Worm (Caenorhabditis elegans) whole organism, L2 larva: ENCODE data around the gene C38D4.7.

ENCODE experiments used
- F13H6.1 ChIP-seq: sonication (generic microtip); optimal IDR thresholded peaks from 2 replicates; lab custom pipeline; 2016; ENCODE audit warnings: missing genetic modification characterization, missing compliant biosample characterization
- Y55F3AM.14 ChIP-seq: fragments of 200-800 bp; sonication (Bioruptor generic); optimal IDR thresholded peaks from 2 replicates; lab custom pipeline; 2018; ENCODE audit warnings: mild to moderate bottlenecking, missing genetic modification characterization, missing compliant biosample characterization
- alr-1 ChIP-seq: fragments of 150-350 bp; optimal IDR thresholded peaks from 2 replicates; lab custom pipeline; 2014; ENCODE audit warnings: missing biosample characterization, missing genetic modification characterization
- ama-1 ChIP-seq: fragments of 150-350 bp; optimal IDR thresholded peaks from 2 replicates; lab custom pipeline; 2018; ENCODE audit warnings: inconsistent platforms
- blmp-1 ChIP-seq: sonication (generic microtip); optimal IDR thresholded peaks from 2 replicates; lab custom pipeline; 2017; ENCODE audit warnings: missing genetic modification characterization, mild to moderate bottlenecking, missing compliant biosample characterization, antibody characterized with exemption, moderate library complexity; ENCODE audit not compliant: insufficient read depth
- crh-2 ChIP-seq: sonication (generic microtip); optimal IDR thresholded peaks from 2 replicates; lab custom pipeline; 2017; ENCODE audit warnings: missing biosample characterization, missing genetic modification characterization
- dmd-4 ChIP-seq: sonication (generic microtip); optimal IDR thresholded peaks from 2 replicates; lab custom pipeline; 2017; ENCODE audit warnings: missing biosample characterization, missing genetic modification characterization
- egl-27 ChIP-seq: sonication (generic microtip); optimal IDR thresholded peaks from 3 replicates; lab custom pipeline; 2017; ENCODE audit warnings: missing biosample characterization, missing genetic modification reagents, missing genetic modification characterization
- elt-1 ChIP-seq: fragments of 150-350 bp; optimal IDR thresholded peaks from 2 replicates; lab custom pipeline; 2014; ENCODE audit warnings: missing biosample characterization, missing genetic modification characterization
- fos-1 ChIP-seq: fragments of 150-350 bp; optimal IDR thresholded peaks from 2 replicates; lab custom pipeline; 2014; ENCODE audit warnings: missing biosample characterization, missing genetic modification characterization
- gmeb-1 ChIP-seq: fragments of 150-350 bp; optimal IDR thresholded peaks from 2 replicates; lab custom pipeline; 2014; ENCODE audit warnings: missing biosample characterization, missing genetic modification characterization
- lin-13 ChIP-seq: fragments of 150-350 bp; optimal IDR thresholded peaks from 2 replicates; lab custom pipeline; 2014; ENCODE audit warnings: missing biosample characterization, missing genetic modification reagents, missing genetic modification characterization
- lin-39 ChIP-seq: fragments of 150-350 bp; optimal IDR thresholded peaks from 2 replicates; lab custom pipeline; 2014; ENCODE audit warnings: missing biosample characterization, missing genetic modification reagents, missing genetic modification characterization
- lsy-2 ChIP-seq, 2 experiments: fragments of 150-350 bp in 1 of 2; sonication (generic microtip) in 1 of 2; optimal IDR thresholded peaks; 2 replicates each; lab custom pipeline; 2014 to 2017; ENCODE audit warnings: missing biosample characterization in 2 of 2, missing genetic modification characterization in 2 of 2
- mab-5 ChIP-seq: fragments of 150-350 bp; optimal IDR thresholded peaks from 2 replicates; lab custom pipeline; 2014; ENCODE audit warnings: missing biosample characterization, missing genetic modification characterization
- mbf-1 ChIP-seq: sonication (generic microtip); optimal IDR thresholded peaks from 2 replicates; lab custom pipeline; 2017; ENCODE audit warnings: missing biosample characterization, missing genetic modification characterization
- nhr-10 ChIP-seq: sonication (generic microtip); optimal IDR thresholded peaks from 2 replicates; lab custom pipeline; 2017; ENCODE audit warnings: missing biosample characterization, missing genetic modification characterization
- nhr-12 ChIP-seq: fragments of 150-350 bp; optimal IDR thresholded peaks from 2 replicates; lab custom pipeline; 2014; ENCODE audit warnings: missing biosample characterization, missing genetic modification characterization
- nhr-21 ChIP-seq: fragments of 150-350 bp; optimal IDR thresholded peaks from 2 replicates; lab custom pipeline; 2014; ENCODE audit warnings: missing biosample characterization, missing genetic modification characterization
- nhr-23 ChIP-seq: fragments of 150-350 bp; optimal IDR thresholded peaks from 2 replicates; lab custom pipeline; 2014; ENCODE audit warnings: missing biosample characterization, missing genetic modification reagents, missing genetic modification characterization
- nhr-237 ChIP-seq: fragments of 150-350 bp; optimal IDR thresholded peaks from 2 replicates; lab custom pipeline; 2014; ENCODE audit warnings: missing biosample characterization, missing genetic modification characterization
- nhr-25 ChIP-seq: fragments of 150-350 bp; sonication (generic microtip); optimal IDR thresholded peaks from 3 replicates; lab custom pipeline; 2014; ENCODE audit warnings: missing biosample characterization, missing genetic modification characterization
- nhr-77 ChIP-seq: fragments of 150-350 bp; optimal IDR thresholded peaks from 2 replicates; lab custom pipeline; 2014; ENCODE audit warnings: missing biosample characterization, missing genetic modification characterization
- peb-1 ChIP-seq: fragments of 150-350 bp; optimal IDR thresholded peaks from 2 replicates; lab custom pipeline; 2014; ENCODE audit warnings: missing biosample characterization, missing genetic modification characterization
- sem-4 ChIP-seq: fragments of 150-350 bp; optimal IDR thresholded peaks from 2 replicates; lab custom pipeline; 2014; ENCODE audit warnings: missing biosample characterization, missing genetic modification reagents, missing genetic modification characterization
- skn-1 ChIP-seq: sonication (generic microtip); optimal IDR thresholded peaks from 2 replicates; lab custom pipeline; 2017; ENCODE audit warnings: missing biosample characterization, missing genetic modification characterization
- sma-3 ChIP-seq: sonication (generic microtip); optimal IDR thresholded peaks from 2 replicates; lab custom pipeline; 2016; ENCODE audit warnings: missing genetic modification reagents, missing genetic modification characterization, missing compliant biosample characterization
- sma-9 ChIP-seq, 2 experiments: fragments of 150-350 bp in 1 of 2; sonication (generic microtip) in 1 of 2; optimal IDR thresholded peaks; 2 replicates each; lab custom pipeline; 2014 to 2016; ENCODE audit warnings: missing genetic modification characterization in 2 of 2, mild to moderate bottlenecking in 1 of 2, missing biosample characterization in 1 of 2, missing compliant biosample characterization in 1 of 2, missing genetic modification reagents in 1 of 2, moderate library complexity in 1 of 2
- snpc-4 ChIP-seq: fragments of 150-350 bp; optimal IDR thresholded peaks from 2 replicates; lab custom pipeline; 2014; ENCODE audit warnings: missing biosample characterization, missing genetic modification characterization
- unc-39 ChIP-seq: fragments of 150-350 bp; optimal IDR thresholded peaks from 2 replicates; lab custom pipeline; 2014; ENCODE audit warnings: missing biosample characterization, missing genetic modification characterization
- unc-62 ChIP-seq: fragments of 150-350 bp; optimal IDR thresholded peaks from 2 replicates; lab custom pipeline; 2014; ENCODE audit warnings: missing biosample characterization, missing genetic modification reagents, missing genetic modification characterization
- ztf-11 ChIP-seq: sonication (generic microtip); optimal IDR thresholded peaks from 2 replicates; lab custom pipeline; 2017; ENCODE audit warnings: missing biosample characterization, missing genetic modification characterization
- ztf-4 ChIP-seq: fragments of 150-350 bp; optimal IDR thresholded peaks from 2 replicates; lab custom pipeline; 2014; ENCODE audit warnings: missing biosample characterization, missing genetic modification characterization

The C38D4.7 gene

DNA sequence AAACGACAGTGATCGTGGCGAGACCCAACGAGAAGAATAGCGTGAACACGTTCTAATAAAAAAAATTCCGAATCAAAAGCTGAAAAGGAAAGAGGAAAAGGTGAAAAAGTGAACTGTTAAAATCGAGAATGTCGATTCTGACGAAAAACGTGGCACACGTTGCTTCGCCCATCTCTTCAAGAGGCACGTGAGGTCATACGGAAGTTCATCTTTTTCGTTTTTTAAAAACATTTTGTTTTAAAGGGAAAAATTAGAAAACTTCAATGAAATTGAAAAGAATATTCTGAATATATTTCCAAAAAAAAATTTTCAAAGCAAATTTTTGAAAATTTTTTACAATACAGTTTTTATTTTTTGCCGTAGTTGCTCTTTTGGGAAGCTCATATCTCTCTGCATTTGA, at the start of gene C38D4.7:
TSS of gene C38D4.7 (minus strand) at position 101 of the 400 bp plus-strand sequence.
- TF ChIP-seq lsy-2 (tag; optimal IDR thresholded peaks at IDR 0.05; lab: Kevin White, UChicago), result no peak
- no peak for TF ChIP-seq crh-2 (tag; lab: Kevin White, UChicago)
- no peak for TF ChIP-seq sma-9 (GFP tag; optimal IDR thresholded peaks at IDR 0.05; lab: Kevin White, UChicago)
- TF ChIP-seq sma-9 (tag; optimal IDR thresholded peaks at IDR 0.05; lab: Kevin White, UChicago), result no peak
- TF ChIP-seq Y55F3AM.14 (GFP tag; lab: Kevin White, UChicago), result no peak
- TF ChIP-seq ama-1 (lab: Kevin White, UChicago), result no peak
- no peak for TF ChIP-seq mab-5 (tag; lab: Kevin White, UChicago)
- no peak for TF ChIP-seq sma-3 (GFP tag; lab: Kevin White, UChicago)
- no peak for TF ChIP-seq unc-62 (GFP tag; lab: Kevin White, UChicago)
- no peak for TF ChIP-seq blmp-1 (tag; lab: Kevin White, UChicago)
- no peak for TF ChIP-seq egl-27 (tag; lab: Kevin White, UChicago)
- TF ChIP-seq unc-39, result no peak
- no peak for TF ChIP-seq nhr-12 (tag; lab: Kevin White, UChicago)

DNA sequence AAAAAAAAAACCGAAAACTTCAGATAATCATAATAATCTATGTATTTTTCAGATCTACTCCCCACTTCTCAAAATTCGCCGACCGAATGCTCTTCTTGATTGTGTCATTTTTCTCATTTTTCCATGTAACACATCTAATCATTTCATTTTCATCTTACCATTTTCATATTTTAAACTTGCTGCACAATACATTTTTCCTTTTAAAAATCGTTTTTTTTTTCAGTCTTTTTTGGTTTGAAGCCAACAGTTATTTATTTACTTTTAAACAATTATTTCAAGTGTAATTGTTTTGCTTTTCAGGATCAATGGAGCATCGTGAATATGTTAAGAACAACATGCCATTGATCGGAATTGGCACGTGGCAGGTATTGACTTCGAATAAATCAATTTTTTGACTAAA, 47.9 kb upstream of the C38D4.7 start, which contains the start of gene C35D10.6:
TSS of gene C35D10.6 (plus strand) at position 301 of the 400 bp plus-strand sequence.
- no peak for TF ChIP-seq F13H6.1 (tag; lab: Kevin White, UChicago)
- no peak for TF ChIP-seq ama-1 (lab: Kevin White, UChicago)
- no peak for TF ChIP-seq unc-39
- TF ChIP-seq nhr-23, result no peak
- TF ChIP-seq alr-1 (tag; lab: Kevin White, UChicago), result no peak
- TF ChIP-seq skn-1 (tag; lab: Kevin White, UChicago), result no peak
- no peak for TF ChIP-seq lin-13 (GFP tag; lab: Kevin White, UChicago)
- TF ChIP-seq mbf-1 (tag; lab: Kevin White, UChicago), result no peak
- no peak for TF ChIP-seq nhr-12 (tag; lab: Kevin White, UChicago)
- no peak for TF ChIP-seq sma-3 (GFP tag; lab: Kevin White, UChicago)
- no peak for TF ChIP-seq nhr-10 (tag; lab: Kevin White, UChicago)
- no peak for TF ChIP-seq fos-1 (tag; lab: Kevin White, UChicago)
- no peak for TF ChIP-seq nhr-237 (tag; lab: Kevin White, UChicago)
- no peak for TF ChIP-seq ztf-4 (tag; lab: Kevin White, UChicago)
- no peak for TF ChIP-seq Y55F3AM.14 (GFP tag; lab: Kevin White, UChicago)
- TF ChIP-seq nhr-77 (tag; lab: Kevin White, UChicago), result no peak
- no peak for TF ChIP-seq sem-4 (tag; lab: Kevin White, UChicago)
- TF ChIP-seq elt-1 (tag; lab: Kevin White, UChicago), result no peak
- no peak for TF ChIP-seq lin-39 (tag; lab: Kevin White, UChicago)
- no peak for TF ChIP-seq snpc-4 (tag; lab: Kevin White, UChicago)

DNA sequence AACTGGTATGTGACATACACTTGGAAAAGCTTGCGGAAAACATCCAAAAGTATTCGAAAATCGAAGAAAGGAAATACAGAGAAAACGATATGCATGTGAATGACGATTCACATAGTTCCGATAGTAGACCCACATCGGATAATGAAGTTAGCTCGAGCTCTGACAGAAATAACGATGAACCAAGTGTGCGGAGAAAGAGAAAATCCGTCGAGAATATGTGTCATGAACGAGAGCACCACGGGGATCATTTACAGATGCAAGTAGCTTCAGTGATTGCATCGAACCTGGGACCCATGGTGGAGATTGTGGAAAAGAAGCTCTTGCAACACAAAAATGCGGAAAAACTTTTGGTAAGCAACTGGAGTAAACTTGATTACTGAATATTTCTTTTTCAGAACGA, 45.9 kb upstream of the C38D4.7 start:
- no peak for TF ChIP-seq dmd-4
- no peak for TF ChIP-seq gmeb-1 (tag; lab: Kevin White, UChicago)
- TF ChIP-seq nhr-77 (tag; lab: Kevin White, UChicago), result no peak
- TF ChIP-seq sma-3 (GFP tag; lab: Kevin White, UChicago), result no peak
- no peak for TF ChIP-seq unc-39

DNA sequence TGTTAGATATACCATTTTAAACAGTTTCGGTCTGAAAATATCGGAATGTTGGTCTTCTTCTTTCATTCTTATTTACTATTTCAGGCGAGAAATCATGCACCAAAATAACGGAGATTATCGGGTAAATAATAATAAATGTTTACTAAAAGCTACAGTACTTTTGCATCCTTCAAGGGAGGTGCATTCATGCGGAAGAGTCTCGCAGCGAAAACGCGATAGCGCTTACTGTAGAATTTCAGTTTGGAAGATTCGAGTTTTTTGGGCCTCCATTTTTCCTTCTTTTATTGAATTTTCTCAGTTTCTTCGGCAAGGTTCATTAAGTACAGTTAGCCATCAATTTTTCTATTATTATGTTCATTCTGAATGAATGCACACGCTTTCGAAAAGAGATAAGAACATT, 45.0 kb upstream of the C38D4.7 start, which contains the start of gene C35D10.7:
TSS of gene C35D10.7 (plus strand) at position 85 of the 400 bp plus-strand sequence.
- TF ChIP-seq crh-2 (tag; lab: Kevin White, UChicago), result no peak
- no peak for TF ChIP-seq peb-1
- TF ChIP-seq elt-1 (tag; lab: Kevin White, UChicago), result no peak
- TF ChIP-seq sem-4 (tag; lab: Kevin White, UChicago), result no peak
- no peak for TF ChIP-seq egl-27 (tag; lab: Kevin White, UChicago)
- no peak for TF ChIP-seq sma-3 (GFP tag; lab: Kevin White, UChicago)
- no peak for TF ChIP-seq Y55F3AM.14 (GFP tag; lab: Kevin White, UChicago)
- TF ChIP-seq mbf-1 (tag; lab: Kevin White, UChicago), result no peak
- no peak for TF ChIP-seq nhr-77 (tag; lab: Kevin White, UChicago)
- TF ChIP-seq ztf-11, result no peak
- TF ChIP-seq nhr-21 (tag; lab: Kevin White, UChicago), result no peak
- TF ChIP-seq sma-9 (GFP tag; optimal IDR thresholded peaks at IDR 0.05; lab: Kevin White, UChicago), result no peak
- TF ChIP-seq sma-9 (tag; optimal IDR thresholded peaks at IDR 0.05; lab: Kevin White, UChicago), result no peak
- TF ChIP-seq nhr-12 (tag; lab: Kevin White, UChicago), result no peak
- TF ChIP-seq nhr-25 (tag; lab: Kevin White, UChicago), result no peak
- TF ChIP-seq unc-62 (GFP tag; lab: Kevin White, UChicago), result no peak
- TF ChIP-seq, all 48 proteins: peak for 0
